Fruit fly (Drosophila melanogaster) whole organism, embryonic: ENCODE results near the gene fal.

Experiments used
- Ada2b ChIP-seq: fragments of 200-800 bp; sonication (Bioruptor generic); IDR thresholded peaks from 2 replicates; pipeline ENCODE4 v1.3.6; 2022; ENCODE audit warnings: missing biosample characterization, missing genetic modification characterization
- CG10654 ChIP-seq: fragments of 200-800 bp; sonication (Bioruptor generic); optimal IDR thresholded peaks from 2 replicates; lab custom pipeline; 2016; ENCODE audit warnings: missing biosample characterization, missing genetic modification characterization
- CG11504 ChIP-seq: fragments of 200-800 bp; sonication (Bioruptor generic); optimal IDR thresholded peaks from 3 replicates; lab custom pipeline; 2019; ENCODE audit warnings: missing biosample characterization, mild to moderate bottlenecking, missing genetic modification characterization, moderate library complexity
- CG15479 ChIP-seq: fragments of 200-800 bp; sonication (Bioruptor generic); optimal IDR thresholded peaks from 3 replicates; lab custom pipeline; 2019; ENCODE audit warnings: missing biosample characterization, mild to moderate bottlenecking, missing genetic modification characterization, moderate library complexity
- CG17359 ChIP-seq: fragments of 200-800 bp; sonication (Bioruptor generic); optimal IDR thresholded peaks from 3 replicates; lab custom pipeline; 2018; ENCODE audit warnings: missing biosample characterization, mild to moderate bottlenecking, missing genetic modification characterization, moderate library complexity
- CG18599 ChIP-seq: fragments of 200-800 bp; sonication (Bioruptor generic); optimal IDR thresholded peaks from 3 replicates; lab custom pipeline; 2017; ENCODE audit warnings: missing biosample characterization, missing genetic modification characterization, mild to moderate bottlenecking, moderate library complexity, missing genetic modification reagents
- CG30431 ChIP-seq: fragments of 200-800 bp; sonication (Bioruptor generic); optimal IDR thresholded peaks from 2 replicates; lab custom pipeline; 2017; ENCODE audit warnings: missing biosample characterization, missing genetic modification characterization
- CG3726 ChIP-seq: fragments of 200-800 bp; sonication (Bioruptor generic); IDR thresholded peaks from 3 replicates; pipeline ENCODE4, ENCODE4 v1.3.6; 2022; ENCODE audit warnings: missing biosample characterization, missing genetic modification characterization
- CG6254 ChIP-seq: fragments of 200-800 bp; sonication (Bioruptor generic); optimal IDR thresholded peaks from 3 replicates; lab custom pipeline; 2017; ENCODE audit warnings: mild to moderate bottlenecking, missing biosample characterization, missing genetic modification reagents, missing genetic modification characterization
- CG7786 ChIP-seq: fragments of 200-800 bp; sonication (Bioruptor generic); optimal IDR thresholded peaks from 2 replicates; lab custom pipeline; 2016; ENCODE audit warnings: missing biosample characterization, missing genetic modification characterization
- CG9727 ChIP-seq: fragments of 200-800 bp; sonication (Bioruptor generic); optimal IDR thresholded peaks from 3 replicates; lab custom pipeline; 2017; ENCODE audit warnings: missing biosample characterization, mild to moderate bottlenecking, missing genetic modification characterization
- CrebB ChIP-seq: fragments of 200-800 bp; sonication (Bioruptor generic); optimal IDR thresholded peaks from 3 replicates; lab custom pipeline; 2018; ENCODE audit warnings: missing biosample characterization, mild to moderate bottlenecking, missing genetic modification characterization
- D ChIP-seq, 2 experiments: fragments of 200-800 bp in 1 of 2; fragments of >200 bp in 1 of 2; sonication (Bioruptor generic) in 1 of 2; optimal IDR thresholded peaks; 2 replicates in 1 of 2; 3 replicates in 1 of 2; lab custom pipeline; 2017; ENCODE audit warnings: mild to moderate bottlenecking in 1 of 2, missing biosample characterization in 1 of 2, missing genetic modification characterization in 1 of 2, missing genetic modification reagents in 1 of 2
- Doc3 ChIP-seq: fragments of 200-800 bp; sonication (Bioruptor generic); IDR thresholded peaks from 3 replicates; pipeline ENCODE4 v1.3.6; 2022; ENCODE audit warnings: missing biosample characterization, missing genetic modification characterization; ENCODE audit not compliant: partially characterized antibody
- Dp ChIP-seq: fragments of 200-800 bp; sonication (Bioruptor generic); optimal IDR thresholded peaks from 2 replicates; lab custom pipeline; 2018; ENCODE audit warnings: missing biosample characterization, mild to moderate bottlenecking, missing genetic modification characterization, moderate library complexity
- Dref ChIP-seq: fragments of 200-800 bp; sonication (Bioruptor generic); IDR thresholded peaks from 2 replicates; pipeline ENCODE4 v1.3.6; 2022; ENCODE audit warnings: missing biosample characterization, missing genetic modification characterization
- Drgx ChIP-seq: fragments of 200-800 bp; sonication (Bioruptor generic); IDR thresholded peaks from 2 replicates; pipeline ENCODE4 v1.3.6; 2022; ENCODE audit warnings: missing biosample characterization, missing genetic modification characterization
- Fer2 ChIP-seq: fragments of 200-800 bp; sonication (Bioruptor generic); optimal IDR thresholded peaks from 2 replicates; lab custom pipeline; 2018; ENCODE audit warnings: missing biosample characterization, mild to moderate bottlenecking, missing genetic modification characterization, moderate library complexity
- GATAe ChIP-seq: fragments of 200-800 bp; sonication (Bioruptor generic); conservative IDR thresholded peaks from 2 replicates; pipeline ENCODE4 v1.3.6; 2022; ENCODE audit warnings: missing biosample characterization, missing genetic modification characterization
- Hand ChIP-seq: fragments of 200-800 bp; sonication (Bioruptor generic); optimal IDR thresholded peaks from 2 replicates; lab custom pipeline; 2017; ENCODE audit warnings: mild to moderate bottlenecking, missing biosample characterization, missing genetic modification reagents, missing genetic modification characterization
- Hr3 ChIP-seq: fragments of 200-800 bp; sonication (Bioruptor generic); optimal IDR thresholded peaks from 3 replicates; lab custom pipeline; 2016; ENCODE audit warnings: missing biosample characterization, missing genetic modification characterization
- Jarid2 ChIP-seq: fragments of 200-800 bp; sonication (Bioruptor generic); optimal IDR thresholded peaks from 3 replicates; lab custom pipeline; 2017; ENCODE audit warnings: mild to moderate bottlenecking, missing biosample characterization, missing genetic modification reagents, missing genetic modification characterization
- NK7.1 ChIP-seq: fragments of 200-800 bp; sonication (Bioruptor generic); optimal IDR thresholded peaks from 3 replicates; lab custom pipeline; 2016; ENCODE audit warnings: missing biosample characterization, missing genetic modification characterization
- PHDP ChIP-seq: fragments of 200-800 bp; sonication (Bioruptor generic); optimal IDR thresholded peaks from 3 replicates; lab custom pipeline; 2018; ENCODE audit warnings: missing biosample characterization, mild to moderate bottlenecking, missing genetic modification characterization, moderate library complexity
- Pdp1 ChIP-seq, 2 experiments: fragments of 200-800 bp; sonication (Bioruptor generic); optimal IDR thresholded peaks; 3 replicates each; lab custom pipeline; 2016; ENCODE audit warnings: missing biosample characterization in 2 of 2, missing genetic modification characterization in 2 of 2, mild to moderate bottlenecking in 1 of 2, moderate library complexity in 1 of 2
- Spps ChIP-seq: fragments of 200-800 bp; sonication (Bioruptor generic); optimal IDR thresholded peaks from 2 replicates; lab custom pipeline; 2018; ENCODE audit warnings: missing biosample characterization, mild to moderate bottlenecking, missing genetic modification characterization
- Sry-δ ChIP-seq: fragments of 200-800 bp; sonication (Bioruptor generic); optimal IDR thresholded peaks from 2 replicates; lab custom pipeline; 2016; ENCODE audit warnings: missing biosample characterization, missing genetic modification characterization
- ac ChIP-seq: fragments of 200-800 bp; sonication (Bioruptor generic); optimal IDR thresholded peaks from 3 replicates; lab custom pipeline; 2017; ENCODE audit warnings: missing biosample characterization, mild to moderate bottlenecking, missing genetic modification characterization
- bigmax ChIP-seq: fragments of 200-800 bp; sonication (Bioruptor generic); optimal IDR thresholded peaks from 2 replicates; lab custom pipeline; 2018; ENCODE audit warnings: missing biosample characterization, mild to moderate bottlenecking, missing genetic modification characterization
- btn ChIP-seq: fragments of 200-800 bp; sonication (Bioruptor generic); optimal IDR thresholded peaks from 2 replicates; lab custom pipeline; 2016; ENCODE audit warnings: missing biosample characterization, missing genetic modification characterization
- cato ChIP-seq: fragments of 200-800 bp; sonication (Bioruptor generic); optimal IDR thresholded peaks from 2 replicates; lab custom pipeline; 2016; ENCODE audit warnings: missing biosample characterization, missing genetic modification characterization, borderline replicate concordance
- dan ChIP-seq: fragments of 200-800 bp; sonication (Bioruptor generic); IDR thresholded peaks from 2 replicates; pipeline ENCODE4 v1.3.6; 2022; ENCODE audit warnings: missing biosample characterization, missing genetic modification characterization
- exex ChIP-seq: fragments of 200-800 bp; sonication (Bioruptor generic); optimal IDR thresholded peaks from 4 replicates; lab custom pipeline; 2018; ENCODE audit warnings: missing biosample characterization, mild to moderate bottlenecking, missing genetic modification characterization, moderate library complexity
- eyg ChIP-seq: fragments of 200-800 bp; sonication (Bioruptor generic); optimal IDR thresholded peaks from 3 replicates; lab custom pipeline; 2016; ENCODE audit warnings: missing biosample characterization, missing genetic modification characterization
- fd102C ChIP-seq: fragments of 200-800 bp; sonication (Bioruptor generic); optimal IDR thresholded peaks from 2 replicates; lab custom pipeline; 2018; ENCODE audit warnings: missing biosample characterization, mild to moderate bottlenecking, missing genetic modification characterization, moderate library complexity
- gfzf ChIP-seq: fragments of 200-800 bp; sonication (Bioruptor generic); optimal IDR thresholded peaks from 2 replicates; lab custom pipeline; 2016; ENCODE audit warnings: missing biosample characterization, mild to moderate bottlenecking, missing genetic modification characterization, moderate library complexity
- ham ChIP-seq: fragments of 200-800 bp; sonication (Bioruptor generic); IDR thresholded peaks from 2 replicates; pipeline ENCODE4 v1.3.6; 2022; ENCODE audit warnings: missing biosample characterization, missing genetic modification characterization
- hth ChIP-seq: fragments of >200 bp; optimal IDR thresholded peaks from 2 replicates; lab custom pipeline; 2017; ENCODE audit warnings: inconsistent platforms
- kni ChIP-seq: fragments of 200-800 bp; sonication (Bioruptor generic); optimal IDR thresholded peaks from 3 replicates; lab custom pipeline; 2017; ENCODE audit warnings: mild to moderate bottlenecking, missing biosample characterization, missing genetic modification reagents, missing genetic modification characterization
- lab ChIP-seq: fragments of 200-800 bp; sonication (Bioruptor generic); optimal IDR thresholded peaks from 3 replicates; lab custom pipeline; 2017; ENCODE audit warnings: missing biosample characterization, missing genetic modification characterization, mild to moderate bottlenecking, moderate library complexity, missing genetic modification reagents
- lilli ChIP-seq: fragments of 200-800 bp; sonication (Bioruptor generic); optimal IDR thresholded peaks from 3 replicates; lab custom pipeline; 2016; ENCODE audit warnings: missing biosample characterization, missing genetic modification characterization
- mirr ChIP-seq: fragments of 200-800 bp; sonication (Bioruptor generic); optimal IDR thresholded peaks from 3 replicates; lab custom pipeline; 2018; ENCODE audit warnings: missing biosample characterization, mild to moderate bottlenecking, missing genetic modification characterization
- mld ChIP-seq: fragments of 200-800 bp; sonication (Bioruptor generic); IDR thresholded peaks from 3 replicates; pipeline ENCODE4 v1.3.6; 2022; ENCODE audit warnings: missing biosample characterization, missing genetic modification characterization; ENCODE audit not compliant: partially characterized antibody
- pho ChIP-seq: fragments of 200-800 bp; sonication (Bioruptor generic); optimal IDR thresholded peaks from 2 replicates; lab custom pipeline; 2016; ENCODE audit warnings: missing biosample characterization, missing genetic modification characterization
- sug ChIP-seq: fragments of 200-800 bp; optimal IDR thresholded peaks from 2 replicates; lab custom pipeline; 2019; ENCODE audit warnings: missing biosample characterization, mild to moderate bottlenecking, missing genetic modification characterization, moderate library complexity
- tap ChIP-seq: fragments of 200-800 bp; optimal IDR thresholded peaks from 3 replicates; lab custom pipeline; 2019; ENCODE audit warnings: missing biosample characterization, mild to moderate bottlenecking, missing genetic modification characterization, moderate library complexity
- tup ChIP-seq: fragments of 200-800 bp; sonication (Bioruptor generic); optimal IDR thresholded peaks from 2 replicates; lab custom pipeline; 2016; ENCODE audit warnings: missing biosample characterization, mild to moderate bottlenecking, missing genetic modification characterization, moderate library complexity
- twi ChIP-seq: fragments of 200-800 bp; optimal IDR thresholded peaks from 2 replicates; lab custom pipeline; 2019; ENCODE audit warnings: missing biosample characterization, mild to moderate bottlenecking, missing genetic modification characterization, moderate library complexity
- wdn ChIP-seq: fragments of 200-800 bp; sonication (Bioruptor generic); IDR thresholded peaks from 2 replicates; pipeline ENCODE4 v1.3.6; 2022; ENCODE audit warnings: missing biosample characterization, missing genetic modification characterization
- yki ChIP-seq: fragments of >200 bp; optimal IDR thresholded peaks from 3 replicates; lab custom pipeline; 2018
- zen ChIP-seq: fragments of 200-800 bp; sonication (Bioruptor generic); optimal IDR thresholded peaks from 3 replicates; lab custom pipeline; 2018; ENCODE audit warnings: missing biosample characterization, mild to moderate bottlenecking, missing genetic modification characterization, moderate library complexity

fal gene

DNA sequence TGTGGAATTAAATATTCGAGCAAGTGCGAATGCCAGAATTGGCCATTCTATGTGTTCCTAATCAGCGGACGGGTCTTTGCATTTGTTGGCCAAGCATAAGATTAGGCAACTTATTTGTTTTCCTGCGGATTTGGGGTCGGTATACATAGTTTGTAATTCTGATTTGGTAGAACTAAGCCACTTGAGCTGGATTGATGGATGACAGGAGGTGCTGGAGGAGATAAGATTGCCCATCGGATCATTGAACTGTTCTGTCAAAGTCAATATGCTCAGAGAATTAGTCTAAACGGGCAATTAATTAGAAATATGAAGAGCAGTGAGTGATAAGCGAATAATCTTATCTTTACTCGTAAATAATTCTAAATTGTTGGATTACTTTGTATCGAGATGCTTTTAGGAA is 5.0 kb upstream of the fal start:
- TF ChIP-seq Sry-δ (GFP tag; lab: Kevin White, UChicago), result no peak
- no peak for TF ChIP-seq pho (GFP tag; lab: Kevin White, UChicago)
- no peak for TF ChIP-seq D (optimal IDR thresholded peaks at IDR 0.05; lab: Kevin White, UChicago)
- TF ChIP-seq D (GFP tag; optimal IDR thresholded peaks at IDR 0.05; lab: Kevin White, UChicago), result no peak
- TF ChIP-seq mld, result no peak
- TF ChIP-seq CG17359, result no peak
- no peak for TF ChIP-seq lilli
- TF ChIP-seq Dp (GFP tag; lab: Kevin White, UChicago), result no peak
- no peak for TF ChIP-seq Jarid2 (GFP tag; lab: Kevin White, UChicago)
- peak; percentile 15 for TF ChIP-seq CG18599
- TF ChIP-seq hth (lab: Kevin White, UChicago), result no peak
- TF ChIP-seq Pdp1 (GFP tag; optimal IDR thresholded peaks at IDR 0.05; lab: Kevin White, UChicago), result peak in 1 of 2 experiments; percentile 2
- TF ChIP-seq Hand (GFP tag; lab: Kevin White, UChicago), result no peak
- peak; percentile 37; the same call in 1 of the 2 replicates for TF ChIP-seq GATAe (GFP tag; lab: Robert Waterston, UW)
- no peak for TF ChIP-seq CG11504 (tag; lab: Kevin White, UChicago)
- peak; percentile 99 for TF ChIP-seq exex (tag; lab: Kevin White, UChicago)
- no peak for TF ChIP-seq PHDP (tag; lab: Kevin White, UChicago)
- TF ChIP-seq sug, result peak; percentile 85
- no peak for TF ChIP-seq kni
- no peak for TF ChIP-seq CG3726 (GFP tag; lab: Robert Waterston, UW)
- no peak for TF ChIP-seq CG6254 (GFP tag; lab: Kevin White, UChicago)
- TF ChIP-seq tup (GFP tag; lab: Kevin White, UChicago), result no peak
- TF ChIP-seq zen, result no peak
- no peak for TF ChIP-seq yki (lab: Kevin White, UChicago)
- TF ChIP-seq twi (tag; lab: Kevin White, UChicago), result no peak
- TF ChIP-seq CG30431 (GFP tag; lab: Kevin White, UChicago), result no peak
- no peak for TF ChIP-seq bigmax
- peak; percentile 95 for TF ChIP-seq mirr (GFP tag; lab: Kevin White, UChicago)
- TF ChIP-seq tap (tag; lab: Kevin White, UChicago), result no peak
- peak; percentile 4 for TF ChIP-seq lab (GFP tag; lab: Kevin White, UChicago)
- TF ChIP-seq Dref (GFP tag; lab: Robert Waterston, UW), result no peak
- TF ChIP-seq CG10654 (GFP tag; lab: Kevin White, UChicago), result no peak
- TF ChIP-seq CG9727 (GFP tag; lab: Kevin White, UChicago), result no peak
- no peak for TF ChIP-seq cato (GFP tag; lab: Kevin White, UChicago)
- TF ChIP-seq btn, result no peak
- no peak; the same call in 1 of the 2 replicates for TF ChIP-seq ham (GFP tag; lab: Robert Waterston, UW)
- no peak for TF ChIP-seq gfzf (GFP tag; lab: Kevin White, UChicago)
- TF ChIP-seq Doc3 (GFP tag; lab: Robert Waterston, UW), result no peak
- TF ChIP-seq Drgx (GFP tag; lab: Robert Waterston, UW), result no peak
- TF ChIP-seq CG7786 (GFP tag; lab: Kevin White, UChicago), result no peak
- no peak for TF ChIP-seq ac (GFP tag; lab: Kevin White, UChicago)
- no peak for TF ChIP-seq Fer2 (tag; lab: Kevin White, UChicago)
- TF ChIP-seq Ada2b (GFP tag; lab: Robert Waterston, UW), result no peak
- TF ChIP-seq eyg, result no peak
- no peak for TF ChIP-seq wdn
- TF ChIP-seq dan, result no peak
- no peak for TF ChIP-seq Spps
- no peak for TF ChIP-seq fd102C (GFP tag; lab: Kevin White, UChicago)
- TF ChIP-seq CG15479 (GFP tag; lab: Kevin White, UChicago), result peak; percentile 21
- TF ChIP-seq CrebB (tag; lab: Kevin White, UChicago), result no peak
- no peak for TF ChIP-seq NK7.1 (GFP tag; lab: Kevin White, UChicago)
- no peak for TF ChIP-seq Hr3 (GFP tag; lab: Kevin White, UChicago)
